Worm (Caenorhabditis elegans) whole organism, early embryonic: Measurements from ENCODE around the gene R09E10.2.

Experiments
- aly-1 ChIP-seq: sonication (generic microtip); optimal IDR thresholded peaks from 2 replicates; lab custom pipeline; 2016; ENCODE audit warnings: missing genetic modification characterization, missing compliant biosample characterization
- ama-1 ChIP-seq: fragments of 150-350 bp; optimal IDR thresholded peaks from 2 replicates; lab custom pipeline; 2014
- ets-7 ChIP-seq: sonication (generic microtip); optimal IDR thresholded peaks from 2 replicates; lab custom pipeline; 2016; ENCODE audit warnings: missing genotype, missing genetic modification characterization, missing compliant biosample characterization
- hmbx-1 ChIP-seq: sonication (generic microtip); optimal IDR thresholded peaks from 2 replicates; lab custom pipeline; 2016; ENCODE audit warnings: mild to moderate bottlenecking, missing genetic modification characterization, missing compliant biosample characterization
- hmg-4 ChIP-seq: fragments of 200-800 bp; sonication (Bioruptor generic); optimal IDR thresholded peaks from 2 replicates; lab custom pipeline; 2018; ENCODE audit warnings: mild to moderate bottlenecking, missing genetic modification characterization, missing compliant biosample characterization
- hnd-1 ChIP-seq: sonication (generic microtip); optimal IDR thresholded peaks from 2 replicates; lab custom pipeline; 2016; ENCODE audit warnings: missing genetic modification characterization, missing compliant biosample characterization
- pes-1 ChIP-seq: fragments of 200-800 bp; sonication (Bioruptor generic); IDR thresholded peaks from 2 replicates; pipeline ENCODE4 v1.3.6; 2022; ENCODE audit warnings: missing genetic modification reagents, missing genetic modification characterization, missing compliant biosample characterization
- scrt-1 ChIP-seq: fragments of 200-800 bp; sonication (Bioruptor generic); IDR thresholded peaks from 2 replicates; pipeline ENCODE4 v1.3.6; 2022; ENCODE audit warnings: missing genetic modification characterization, missing compliant biosample characterization
- sea-1 ChIP-seq: fragments of 200-800 bp; sonication (Bioruptor generic); conservative IDR thresholded peaks from 2 replicates; pipeline ENCODE4 v1.3.6; 2022; ENCODE audit warnings: missing genetic modification characterization, missing compliant biosample characterization
- tra-4 ChIP-seq: sonication (generic microtip); optimal IDR thresholded peaks from 2 replicates; lab custom pipeline; 2017; ENCODE audit warnings: missing genetic modification characterization, missing compliant biosample characterization

DNA sequence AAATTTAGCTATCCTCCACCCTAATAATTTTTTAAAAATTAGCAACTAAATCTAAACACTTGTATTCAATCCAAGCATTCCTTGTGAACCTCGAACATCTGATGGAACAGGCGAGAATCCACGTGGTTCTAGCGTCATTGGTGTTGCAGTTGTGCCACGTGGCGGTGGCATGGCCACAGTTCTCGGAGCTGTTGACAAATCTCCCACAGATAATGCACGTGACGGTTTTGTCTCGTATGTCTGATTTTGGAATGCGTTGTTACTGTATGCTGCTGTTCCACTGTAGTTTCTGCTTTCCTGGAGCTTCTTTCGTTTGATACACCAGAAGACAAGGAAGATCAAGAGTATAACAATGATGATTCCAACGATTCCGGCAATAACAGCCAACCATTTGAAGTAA is 22.1 kb downstream of the R09E10.2 start:
- no peak for TF ChIP-seq pes-1
- no peak for TF ChIP-seq hmbx-1
- no peak for TF ChIP-seq ama-1 (lab: Kevin White, UChicago)
- TF ChIP-seq sea-1 (GFP tag; lab: Robert Waterston, UW): no peak
- TF ChIP-seq tra-4 (tag; lab: Kevin White, UChicago): no peak
- no peak for TF ChIP-seq hnd-1 (tag; lab: Kevin White, UChicago)
- TF ChIP-seq ets-7 (tag; lab: Kevin White, UChicago): no peak
- no peak for TF ChIP-seq hmg-4 (GFP tag; lab: Kevin White, UChicago)
- TF ChIP-seq scrt-1: no peak
- TF ChIP-seq aly-1: no peak
